Worm (Caenorhabditis elegans): ENCODE data around the gene B0218.7.

DNA sequence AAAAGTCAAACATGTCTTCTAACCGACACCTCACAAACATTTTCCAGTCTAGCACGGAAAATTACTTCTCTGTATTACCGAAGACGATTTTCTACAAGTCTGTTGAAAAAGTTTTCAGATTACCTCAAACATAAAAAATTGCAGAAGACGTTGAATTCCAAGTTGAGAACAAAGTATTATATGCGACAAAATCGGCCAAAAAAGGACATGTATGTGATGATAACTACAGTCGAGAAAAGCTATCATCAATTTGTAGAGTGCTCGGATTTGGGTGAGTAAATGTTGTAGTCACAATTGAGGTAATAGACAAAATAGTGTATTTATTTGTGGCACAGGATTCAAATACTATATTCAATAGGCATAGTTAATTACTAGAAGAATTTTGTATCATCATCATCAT lies 43.0 kb upstream of the B0218.7 start:
- TF ChIP-seq nhr-237 (tag; optimal IDR thresholded peaks at IDR 0.05) (no peak), sem-4 (tag; optimal IDR thresholded peaks at IDR 0.05) (no peak), peb-1 (tag; optimal IDR thresholded peaks at IDR 0.05) (no peak)
